Fruit fly (Drosophila melanogaster): Measurements from ENCODE around the gene Pde11.

DNA sequence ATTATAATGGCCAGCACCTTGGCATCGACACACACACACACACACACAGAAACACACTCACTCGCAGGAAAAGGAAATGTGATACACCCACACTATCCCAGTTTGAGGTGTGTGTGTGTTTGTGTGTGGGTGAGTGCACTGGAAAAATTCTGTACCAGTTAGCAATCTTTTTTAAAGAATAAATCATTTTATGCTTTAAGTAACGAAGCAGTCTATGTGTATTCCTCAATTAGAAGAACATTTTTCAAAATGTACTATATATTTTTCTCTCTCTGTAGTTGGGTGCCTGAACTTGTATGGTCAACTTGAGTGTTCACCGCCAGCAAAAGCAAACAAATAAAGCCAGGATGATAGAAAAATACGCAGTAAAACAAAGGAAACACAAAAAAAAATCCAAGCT is 5.5 kb downstream of the Pde11 start:
- TF ChIP-seq CG8478 (optimal IDR thresholded peaks at IDR 0.05) (no peak), psq (optimal IDR thresholded peaks at IDR 0.05) (no peak), pan (optimal IDR thresholded peaks at IDR 0.05) (no peak), EcR (GFP tag; optimal IDR thresholded peaks at IDR 0.05) (no peak), usp (GFP tag; optimal IDR thresholded peaks at IDR 0.05) (no peak), Dll (optimal IDR thresholded peaks at IDR 0.05) (no peak)

Data from whole organism.